Worm (Caenorhabditis elegans) whole organism, late embryonic: Measurements from ENCODE around the gene ceh-20.

Experiments
- C38D4.7 ChIP-seq: fragments of 200-800 bp; sonication (Bioruptor generic); optimal IDR thresholded peaks from 2 replicates; lab custom pipeline; 2018; ENCODE audit warnings: mild to moderate bottlenecking, missing genetic modification characterization, moderate library complexity, missing compliant biosample characterization
- K02D7.2 ChIP-seq: sonication (generic microtip); optimal IDR thresholded peaks from 2 replicates; lab custom pipeline; 2017; ENCODE audit warnings: mild to moderate bottlenecking, missing genetic modification characterization, missing compliant biosample characterization
- K09A11.1 ChIP-seq: sonication (generic microtip); optimal IDR thresholded peaks from 2 replicates; lab custom pipeline; 2017; ENCODE audit warnings: antibody characterized with exemption, mild to moderate bottlenecking, missing genetic modification characterization, missing compliant biosample characterization; ENCODE audit not compliant: insufficient read depth
- Y22D7AL.16 ChIP-seq: sonication (generic microtip); optimal IDR thresholded peaks from 2 replicates; lab custom pipeline; 2016; ENCODE audit warnings: missing genetic modification characterization, missing compliant biosample characterization
- ahr-1 ChIP-seq: sonication (generic microtip); optimal IDR thresholded peaks from 2 replicates; lab custom pipeline; 2016; ENCODE audit warnings: missing genetic modification characterization, missing compliant biosample characterization
- ama-1 ChIP-seq: fragments of 150-350 bp; optimal IDR thresholded peaks from 2 replicates; lab custom pipeline; 2014
- ceh-18 ChIP-seq: sonication (generic microtip); optimal IDR thresholded peaks from 2 replicates; lab custom pipeline; 2016; ENCODE audit warnings: missing genetic modification characterization, missing compliant biosample characterization
- ceh-19 ChIP-seq: fragments of 200-800 bp; sonication (Bioruptor generic); optimal IDR thresholded peaks from 2 replicates; lab custom pipeline; 2018; ENCODE audit warnings: mild to moderate bottlenecking, missing genetic modification characterization, missing compliant biosample characterization
- ceh-2 ChIP-seq: sonication (generic microtip); optimal IDR thresholded peaks from 2 replicates; lab custom pipeline; 2016; ENCODE audit warnings: missing genotype, missing genetic modification characterization, missing compliant biosample characterization
- ceh-24 ChIP-seq: sonication (generic microtip); optimal IDR thresholded peaks from 2 replicates; lab custom pipeline; 2016; ENCODE audit warnings: mild to moderate bottlenecking, missing genetic modification characterization, missing compliant biosample characterization
- ceh-30 ChIP-seq: fragments of 150-350 bp; optimal IDR thresholded peaks from 2 replicates; lab custom pipeline; 2014; ENCODE audit warnings: missing biosample characterization, missing genetic modification characterization
- ceh-31 ChIP-seq: sonication (generic microtip); optimal IDR thresholded peaks from 2 replicates; lab custom pipeline; 2016; ENCODE audit warnings: missing genetic modification characterization, missing compliant biosample characterization
- ceh-34 ChIP-seq: sonication (generic microtip); optimal IDR thresholded peaks from 2 replicates; lab custom pipeline; 2016; ENCODE audit warnings: mild to moderate bottlenecking, missing genetic modification characterization, missing compliant biosample characterization
- ceh-45 ChIP-seq: fragments of 200-800 bp; sonication (Bioruptor generic); IDR thresholded peaks from 2 replicates; pipeline ENCODE4 v1.3.6; 2022; ENCODE audit warnings: missing genetic modification reagents, missing genetic modification characterization, missing compliant biosample characterization
- ceh-6 ChIP-seq: fragments of 200-800 bp; sonication (Bioruptor generic); optimal IDR thresholded peaks from 2 replicates; lab custom pipeline; 2018; ENCODE audit warnings: mild to moderate bottlenecking, missing genetic modification characterization, missing compliant biosample characterization
- dve-1 ChIP-seq: sonication (generic microtip); optimal IDR thresholded peaks from 2 replicates; lab custom pipeline; 2017; ENCODE audit warnings: antibody characterized with exemption, mild to moderate bottlenecking, missing genetic modification characterization, missing compliant biosample characterization
- eyg-1 ChIP-seq: sonication (generic microtip); optimal IDR thresholded peaks from 2 replicates; lab custom pipeline; 2016; ENCODE audit warnings: missing genotype, missing genetic modification characterization, missing compliant biosample characterization
- fax-1 ChIP-seq: sonication (generic microtip); optimal IDR thresholded peaks from 2 replicates; lab custom pipeline; 2016; ENCODE audit warnings: missing genotype, missing genetic modification characterization, missing compliant biosample characterization
- fkh-6 ChIP-seq: sonication (generic microtip); optimal IDR thresholded peaks from 2 replicates; lab custom pipeline; 2016; ENCODE audit warnings: missing genetic modification characterization, missing compliant biosample characterization
- gmeb-2 ChIP-seq: sonication (generic microtip); optimal IDR thresholded peaks from 2 replicates; lab custom pipeline; 2016; ENCODE audit warnings: missing genetic modification characterization, inconsistent platforms, missing compliant biosample characterization
- hlh-15 ChIP-seq: sonication (generic microtip); optimal IDR thresholded peaks from 2 replicates; lab custom pipeline; 2016; ENCODE audit warnings: missing genetic modification characterization, missing compliant biosample characterization
- hlh-6 ChIP-seq: sonication (generic microtip); optimal IDR thresholded peaks from 2 replicates; lab custom pipeline; 2016; ENCODE audit warnings: missing genotype, missing genetic modification characterization, missing compliant biosample characterization
- hlh-8 ChIP-seq: sonication (generic microtip); optimal IDR thresholded peaks from 2 replicates; lab custom pipeline; 2016; ENCODE audit warnings: missing genotype, missing genetic modification characterization, missing compliant biosample characterization
- lim-6 ChIP-seq: sonication (generic microtip); optimal IDR thresholded peaks from 2 replicates; lab custom pipeline; 2016; ENCODE audit warnings: missing genetic modification characterization, missing compliant biosample characterization
- lin-11 ChIP-seq: fragments of 200-800 bp; sonication (Bioruptor generic); optimal IDR thresholded peaks from 2 replicates; lab custom pipeline; 2018; ENCODE audit warnings: mild to moderate bottlenecking, missing genetic modification characterization, missing compliant biosample characterization
- madf-2 ChIP-seq: sonication (generic microtip); optimal IDR thresholded peaks from 2 replicates; lab custom pipeline; 2017; ENCODE audit warnings: missing genetic modification characterization, missing compliant biosample characterization
- mec-3 ChIP-seq: sonication (generic microtip); optimal IDR thresholded peaks from 2 replicates; lab custom pipeline; 2016; ENCODE audit warnings: borderline replicate concordance, missing genetic modification characterization, missing compliant biosample characterization
- nfya-1 ChIP-seq: sonication (generic microtip); optimal IDR thresholded peaks from 2 replicates; lab custom pipeline; 2017; ENCODE audit warnings: missing genetic modification characterization, mild to moderate bottlenecking, missing compliant biosample characterization, antibody characterized with exemption, moderate library complexity
- nhr-232 ChIP-seq: sonication (generic microtip); optimal IDR thresholded peaks from 2 replicates; lab custom pipeline; 2016; ENCODE audit warnings: missing genetic modification characterization, missing compliant biosample characterization
- odd-2 ChIP-seq: sonication (generic microtip); optimal IDR thresholded peaks from 2 replicates; lab custom pipeline; 2017; ENCODE audit warnings: antibody characterized with exemption, mild to moderate bottlenecking, missing genetic modification characterization, missing compliant biosample characterization
- pag-3 ChIP-seq: sonication (generic microtip); optimal IDR thresholded peaks from 2 replicates; lab custom pipeline; 2016; ENCODE audit warnings: missing compliant biosample characterization, missing genetic modification characterization, borderline replicate concordance
- pat-9 ChIP-seq: fragments of 200-800 bp; sonication (Bioruptor generic); optimal IDR thresholded peaks from 2 replicates; lab custom pipeline; 2018; ENCODE audit warnings: mild to moderate bottlenecking, missing genetic modification characterization, moderate library complexity, missing compliant biosample characterization
- pha-2 ChIP-seq: sonication (generic microtip); optimal IDR thresholded peaks from 2 replicates; lab custom pipeline; 2017; ENCODE audit warnings: mild to moderate bottlenecking, missing genetic modification characterization, missing compliant biosample characterization
- pha-4 ChIP-seq: fragments of 150-350 bp; optimal IDR thresholded peaks from 2 replicates; lab custom pipeline; 2018; ENCODE audit warnings: missing biosample characterization, missing genetic modification reagents, missing genetic modification characterization
- ref-2 ChIP-seq: sonication (generic microtip); optimal IDR thresholded peaks from 2 replicates; lab custom pipeline; 2016; ENCODE audit warnings: missing genetic modification characterization, missing compliant biosample characterization
- sdc-2 ChIP-seq: sonication (generic microtip); optimal IDR thresholded peaks from 2 replicates; lab custom pipeline; 2016; ENCODE audit warnings: missing genotype, missing genetic modification characterization, missing compliant biosample characterization
- sox-2 ChIP-seq: fragments of 200-800 bp; sonication (Bioruptor generic); IDR thresholded peaks from 2 replicates; pipeline ENCODE4 v1.3.6; 2022; ENCODE audit warnings: missing genetic modification reagents, missing genetic modification characterization, missing compliant biosample characterization
- syd-9 ChIP-seq: sonication (generic microtip); optimal IDR thresholded peaks from 2 replicates; lab custom pipeline; 2016; ENCODE audit warnings: mild to moderate bottlenecking, missing genetic modification characterization, moderate library complexity, missing compliant biosample characterization
- tbx-2 ChIP-seq: sonication (generic microtip); optimal IDR thresholded peaks from 2 replicates; lab custom pipeline; 2016; ENCODE audit warnings: missing genetic modification characterization, missing compliant biosample characterization
- tbx-7 ChIP-seq: sonication (generic microtip); optimal IDR thresholded peaks from 2 replicates; lab custom pipeline; 2016; ENCODE audit warnings: missing genotype, missing genetic modification characterization, missing compliant biosample characterization
- unc-3 ChIP-seq, 2 experiments: fragments of 200-800 bp in 1 of 2; sonication (Bioruptor generic) in 1 of 2; sonication (generic microtip) in 1 of 2; conservative IDR thresholded peaks in 1 of 2; optimal IDR thresholded peaks in 1 of 2; 2 replicates each; pipeline versions ENCODE4 v1.3.6 to Lab custom; 2016 to 2022; ENCODE audit warnings: missing compliant biosample characterization in 2 of 2, missing genetic modification characterization in 2 of 2, missing genetic modification reagents in 1 of 2
- unc-42 ChIP-seq: sonication (generic microtip); optimal IDR thresholded peaks from 2 replicates; lab custom pipeline; 2016; ENCODE audit warnings: missing genotype, missing genetic modification characterization, missing compliant biosample characterization
- unc-55 ChIP-seq: sonication (generic microtip); optimal IDR thresholded peaks from 2 replicates; lab custom pipeline; 2017; ENCODE audit warnings: missing biosample characterization, missing genetic modification reagents, missing genetic modification characterization
- unc-86 ChIP-seq: sonication (generic microtip); optimal IDR thresholded peaks from 2 replicates; lab custom pipeline; 2016; ENCODE audit warnings: missing genetic modification characterization, missing compliant biosample characterization
- zip-5 ChIP-seq: sonication (generic microtip); optimal IDR thresholded peaks from 2 replicates; lab custom pipeline; 2016; ENCODE audit warnings: missing genetic modification characterization, missing compliant biosample characterization
- ztf-16 ChIP-seq: sonication (generic microtip); optimal IDR thresholded peaks from 2 replicates; lab custom pipeline; 2017; ENCODE audit warnings: missing genetic modification characterization, missing compliant biosample characterization

ceh-20 gene

DNA sequence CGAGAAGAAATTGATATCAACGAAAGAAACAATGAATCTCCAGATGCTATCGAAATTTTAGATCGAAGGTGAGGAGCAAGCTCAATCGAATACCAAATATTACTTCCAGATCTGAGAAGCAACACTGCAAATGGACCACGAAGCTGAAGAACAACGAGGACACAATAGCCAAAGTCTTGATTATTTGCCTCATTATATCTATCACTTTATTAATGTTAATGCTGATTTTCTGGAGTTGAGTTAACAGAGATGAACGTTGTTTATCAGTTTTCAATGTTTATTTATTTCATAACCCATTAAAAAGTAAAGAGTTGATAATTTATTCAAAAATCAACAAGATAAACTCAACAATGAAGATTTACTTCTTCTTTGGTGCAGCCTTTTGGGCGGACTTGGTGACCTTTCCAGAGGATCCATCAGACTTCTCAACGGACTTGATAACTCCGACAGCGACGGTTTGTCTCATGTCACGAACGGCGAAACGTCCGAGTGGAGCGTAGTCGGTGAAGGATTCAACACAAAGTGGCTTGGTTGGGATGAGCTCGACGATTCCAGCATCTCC lies 9.8 kb upstream of the ceh-20 start:
- no peak for TF ChIP-seq eyg-1 (tag; lab: Kevin White, UChicago)
- TF ChIP-seq hlh-15 (tag; lab: Kevin White, UChicago), result no peak
- TF ChIP-seq ref-2 (tag; lab: Kevin White, UChicago), result no peak
- no peak for TF ChIP-seq nfya-1
- TF ChIP-seq lin-11 (tag; lab: Kevin White, UChicago), result no peak
- no peak for TF ChIP-seq ztf-16 (tag; lab: Kevin White, UChicago)
- TF ChIP-seq hlh-6 (tag; lab: Kevin White, UChicago), result no peak
- TF ChIP-seq hlh-8 (tag; lab: Kevin White, UChicago), result no peak
- no peak for TF ChIP-seq ceh-2
- TF ChIP-seq lim-6 (tag; lab: Kevin White, UChicago), result no peak

DNA sequence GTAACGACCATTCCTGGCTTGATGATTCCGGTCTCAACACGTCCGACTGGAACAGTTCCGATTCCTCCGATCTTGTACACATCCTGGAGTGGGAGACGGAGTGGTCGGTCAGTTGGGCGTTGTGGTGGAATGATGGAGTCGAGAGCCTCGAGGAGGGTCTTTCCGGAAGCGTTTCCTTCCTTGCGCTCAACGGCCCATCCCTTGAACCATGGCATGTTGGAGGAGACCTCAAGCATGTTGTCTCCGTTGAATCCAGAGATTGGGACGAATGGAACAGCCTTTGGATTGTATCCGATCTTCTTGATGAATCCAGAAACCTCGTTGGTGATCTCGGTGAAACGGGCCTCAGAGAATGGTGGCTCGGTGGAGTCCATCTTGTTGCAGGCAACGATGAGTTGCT lies 8.9 kb upstream of the ceh-20 start:
- TF ChIP-seq pag-3 (tag; lab: Kevin White, UChicago), result no peak
- no peak for TF ChIP-seq nfya-1
- TF ChIP-seq pha-2, result no peak
- TF ChIP-seq ceh-19, result no peak
- TF ChIP-seq nhr-232 (tag; lab: Kevin White, UChicago), result no peak
- no peak for TF ChIP-seq C38D4.7
- no peak for TF ChIP-seq tbx-2
- TF ChIP-seq odd-2 (tag; lab: Kevin White, UChicago), result no peak
- TF ChIP-seq, all 69 proteins: peak for 0

DNA sequence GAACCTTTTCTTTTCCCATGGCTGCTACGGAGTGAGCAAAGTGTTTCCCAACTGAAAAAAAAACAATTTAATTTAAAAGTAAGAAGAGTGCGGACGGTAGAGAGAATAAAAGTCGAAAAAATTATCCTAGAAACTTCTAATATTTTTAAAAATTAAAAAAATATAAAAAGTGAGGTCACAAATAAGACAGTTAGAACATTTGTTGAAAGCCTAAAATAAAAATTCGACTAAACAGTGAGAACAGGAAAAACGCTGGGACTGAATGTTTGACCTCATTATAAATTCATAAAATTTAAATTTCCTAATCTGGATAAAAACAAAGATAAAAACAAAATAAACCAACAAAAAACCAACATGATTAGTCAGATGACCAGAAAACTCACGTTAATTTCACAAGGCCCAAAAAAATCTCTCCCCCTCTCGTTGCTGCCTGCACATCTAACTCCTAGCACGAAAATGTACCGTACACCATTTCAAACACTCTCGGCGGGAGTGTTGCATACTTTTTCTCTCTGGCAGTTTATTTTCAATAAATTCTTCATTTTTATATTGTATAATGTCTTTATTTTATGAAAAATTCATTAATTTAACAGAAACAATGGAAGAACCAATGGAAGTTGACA lies 7.9 kb upstream of the ceh-20 start, which contains the start of the genes eef-1A.1 and rfc-4:
Gene eef-1A.1, minus strand, starts transcription at position 51 of the 623 bp plus-strand sequence.
Gene rfc-4, plus strand, starts transcription at position 592 of the 623 bp plus-strand sequence.
- TF ChIP-seq madf-2 (tag; lab: Kevin White, UChicago) (peak; percentile 80), tbx-7 (tag; lab: Kevin White, UChicago) (no peak), dve-1 (tag; lab: Kevin White, UChicago) (peak; percentile 72), unc-55 (GFP tag; lab: Kevin White, UChicago) (peak; percentile 95), hlh-8 (tag; lab: Kevin White, UChicago) (peak; percentile 19), ahr-1 (tag; lab: Kevin White, UChicago) (no peak), nfya-1 (peak; percentile 97), pha-2 (peak; percentile 0), pha-4 (tag; lab: Kevin White, UChicago) (no peak), pat-9 (tag; lab: Kevin White, UChicago) (no peak), sdc-2 (tag; lab: Kevin White, UChicago) (peak; percentile 19), zip-5 (tag; lab: Kevin White, UChicago) (peak; percentile 24), gmeb-2 (tag; lab: Kevin White, UChicago) (peak; percentile 48), Y22D7AL.16 (no peak), nhr-232 (tag; lab: Kevin White, UChicago) (no peak), ceh-34 (tag; lab: Kevin White, UChicago) (peak; percentile 73), mec-3 (tag; lab: Kevin White, UChicago) (no peak), ceh-31 (tag; lab: Kevin White, UChicago) (peak; percentile 74), eyg-1 (tag; lab: Kevin White, UChicago) (no peak), K02D7.2 (peak; percentile 2), ceh-30 (tag; lab: Kevin White, UChicago) (peak; percentile 40), fkh-6 (no peak), ceh-6 (GFP tag; lab: Kevin White, UChicago) (peak; percentile 6), ceh-18 (tag; lab: Kevin White, UChicago) (peak; percentile 76), K09A11.1 (tag; lab: Kevin White, UChicago) (peak; percentile 63), ceh-24 (tag; lab: Kevin White, UChicago) (no peak), ceh-19 (no peak), syd-9 (tag; lab: Kevin White, UChicago) (peak; percentile 42), ref-2 (tag; lab: Kevin White, UChicago) (peak; percentile 77), sox-2 (GFP tag; lab: Robert Waterston, UW) (peak; percentile 48; the same call in 1 of the 2 replicates), ceh-45 (GFP tag; lab: Robert Waterston, UW) (no peak), unc-42 (tag; lab: Kevin White, UChicago) (peak; percentile 83), hlh-15 (tag; lab: Kevin White, UChicago) (no peak), fax-1 (peak; percentile 29), ztf-16 (tag; lab: Kevin White, UChicago) (peak; percentile 7), pag-3 (tag; lab: Kevin White, UChicago) (no peak), unc-3 (GFP tag; conservative IDR thresholded peaks at IDR 0.05; lab: Robert Waterston, UW) (peak; percentile 44; the same call in 1 of the 2 replicates), unc-3 (tag; optimal IDR thresholded peaks at IDR 0.05; lab: Kevin White, UChicago) (no peak), ama-1 (no peak), unc-86 (peak; percentile 68)
